Worm (Caenorhabditis elegans): Measurements from ENCODE around the gene cyp-33C12.

DNA sequence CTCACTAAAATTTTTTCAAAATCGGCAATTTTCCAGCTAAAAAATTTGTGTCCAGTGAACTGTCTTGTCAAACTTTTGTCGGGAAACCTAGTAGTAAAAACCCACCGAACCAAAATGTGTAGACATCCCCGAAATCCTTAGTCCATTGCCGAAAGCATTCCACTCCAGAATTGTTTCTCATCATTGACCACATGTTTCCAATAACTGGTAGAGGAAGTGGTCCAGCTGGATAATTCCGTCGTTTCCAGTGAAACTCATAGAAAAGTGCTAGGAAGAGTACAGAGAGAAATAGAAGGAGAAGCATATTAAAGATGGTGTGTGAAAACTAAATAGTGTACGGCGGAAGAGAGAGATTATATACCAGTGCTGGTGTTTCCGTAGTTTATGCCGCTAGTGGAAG, at the start of gene cyp-33C12:
- TF ChIP-seq elt-2 (tag; optimal IDR thresholded peaks at IDR 0.05) (no peak), hlh-13 (GFP tag; optimal IDR thresholded peaks at IDR 0.05) (no peak), eyg-1 (tag; optimal IDR thresholded peaks at IDR 0.05) (no peak), ama-1 (optimal IDR thresholded peaks at IDR 0.05) (no peak), unc-3 (GFP tag; conservative IDR thresholded peaks at IDR 0.05) (no peak), unc-3 (tag; optimal IDR thresholded peaks at IDR 0.05) (no peak), unc-42 (tag; optimal IDR thresholded peaks at IDR 0.05) (no peak)
